Fruit fly (Drosophila melanogaster): ENCODE data around the gene CG7135.

dm6 chrX:18103353-18103752 lies at the start of gene CG7135:
- TF ChIP-seq Gug (GFP tag; IDR thresholded peaks at IDR 0.05) = no peak
- no peak for TF ChIP-seq CG31627 (GFP tag; optimal IDR thresholded peaks at IDR 0.05)
- no peak for TF ChIP-seq CG6792 (GFP tag; optimal IDR thresholded peaks at IDR 0.05)

All from whole organism, prepupa.